Fruit fly (Drosophila melanogaster): ENCODE results near the gene CG42750.

DNA sequence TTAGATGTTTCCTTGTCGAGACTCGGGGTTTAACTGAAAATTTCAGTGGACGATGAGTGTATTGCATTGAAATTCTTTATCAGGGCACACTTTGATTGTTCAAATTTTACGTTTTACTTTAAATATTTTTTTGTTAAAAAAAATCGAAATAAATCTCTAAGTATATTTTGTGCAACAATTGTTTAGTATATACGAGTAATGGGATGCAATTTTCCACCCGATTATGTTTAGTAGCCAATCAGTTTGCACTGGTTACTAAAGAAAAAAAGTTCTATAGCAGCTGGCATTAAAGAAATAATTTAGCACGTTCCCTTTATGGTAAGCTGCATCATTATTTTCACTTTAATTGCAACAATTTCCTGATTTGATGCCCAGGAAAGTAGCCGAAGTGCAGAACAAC, 17.7 kb downstream of the CG42750 start, which contains the start of gene CG31788:
- no peak for TF ChIP-seq usp (GFP tag; optimal IDR thresholded peaks at IDR 0.05)
- no peak for TF ChIP-seq EcR (GFP tag; optimal IDR thresholded peaks at IDR 0.05)
- no peak for TF ChIP-seq psq (optimal IDR thresholded peaks at IDR 0.05)
- no peak for TF ChIP-seq pan (optimal IDR thresholded peaks at IDR 0.05)
- TF ChIP-seq Dll (optimal IDR thresholded peaks at IDR 0.05) = no peak
- TF ChIP-seq CG8478 (optimal IDR thresholded peaks at IDR 0.05) = no peak
